Worm (Caenorhabditis elegans) whole organism, L1 larva: Measurements from ENCODE around the gene F09C12.2.

Experiments
- C16A3.4 ChIP-seq: fragments of 150-350 bp; optimal IDR thresholded peaks from 2 replicates; lab custom pipeline; 2014; ENCODE audit warnings: missing biosample characterization, missing genetic modification characterization
- F16B12.6 ChIP-seq: fragments of 150-350 bp; optimal IDR thresholded peaks from 2 replicates; lab custom pipeline; 2014; ENCODE audit warnings: missing biosample characterization, missing genetic modification characterization
- Y116A8C.19 ChIP-seq: sonication (generic microtip); optimal IDR thresholded peaks from 2 replicates; lab custom pipeline; 2016; ENCODE audit warnings: missing compliant biosample characterization, missing genetic modification characterization, borderline replicate concordance
- alr-1 ChIP-seq: fragments of 200-800 bp; sonication (Bioruptor generic); optimal IDR thresholded peaks from 2 replicates; lab custom pipeline; 2018; ENCODE audit warnings: borderline replicate concordance, mild to moderate bottlenecking, missing genetic modification characterization, missing compliant biosample characterization
- blmp-1 ChIP-seq: fragments of 150-350 bp; optimal IDR thresholded peaks from 2 replicates; lab custom pipeline; 2014; ENCODE audit warnings: missing biosample characterization, missing genetic modification characterization
- ceh-82 ChIP-seq, 3 experiments: fragments of 150-350 bp in 1 of 3; sonication (generic microtip) in 2 of 3; optimal IDR thresholded peaks; 2 replicates each; lab custom pipeline; 2014 to 2017; ENCODE audit warnings: missing biosample characterization in 3 of 3, missing genetic modification characterization in 3 of 3
- ceh-88 ChIP-seq: fragments of 200-800 bp; sonication (Bioruptor generic); IDR thresholded peaks from 2 replicates; pipeline ENCODE4 v1.3.6; 2022; ENCODE audit warnings: missing genetic modification characterization, missing compliant biosample characterization
- ceh-90 ChIP-seq: sonication (generic microtip); optimal IDR thresholded peaks from 2 replicates; lab custom pipeline; 2016; ENCODE audit warnings: missing genetic modification characterization, missing compliant biosample characterization
- dpl-1 ChIP-seq, 3 experiments: fragments of 150-350 bp in 2 of 3; sonication (generic microtip) in 1 of 3; optimal IDR thresholded peaks; 2 replicates each; lab custom pipeline; 2014 to 2017; ENCODE audit warnings: missing biosample characterization in 3 of 3, missing genetic modification characterization in 3 of 3, missing genetic modification reagents in 3 of 3
- dsc-1 ChIP-seq: sonication (generic microtip); optimal IDR thresholded peaks from 2 replicates; lab custom pipeline; 2016; ENCODE audit warnings: mild to moderate bottlenecking, missing genetic modification characterization, missing compliant biosample characterization
- egl-13 ChIP-seq: sonication (generic microtip); optimal IDR thresholded peaks from 2 replicates; lab custom pipeline; 2016; ENCODE audit warnings: missing genotype, missing genetic modification reagents, missing genetic modification characterization, missing compliant biosample characterization
- elt-2 ChIP-seq: sonication (generic microtip); optimal IDR thresholded peaks from 2 replicates; lab custom pipeline; 2016; ENCODE audit warnings: missing genetic modification characterization, mild to moderate bottlenecking, inconsistent platforms, missing compliant biosample characterization, missing genetic modification reagents
- fkh-4 ChIP-seq: sonication (generic microtip); optimal IDR thresholded peaks from 2 replicates; lab custom pipeline; 2016; ENCODE audit warnings: missing compliant biosample characterization, missing genetic modification characterization, borderline replicate concordance
- fkh-8 ChIP-seq: sonication (generic microtip); optimal IDR thresholded peaks from 2 replicates; lab custom pipeline; 2016; ENCODE audit warnings: mild to moderate bottlenecking, missing genetic modification characterization, missing compliant biosample characterization
- fos-1 ChIP-seq: fragments of 150-350 bp; optimal IDR thresholded peaks from 2 replicates; lab custom pipeline; 2014; ENCODE audit warnings: missing biosample characterization, missing genetic modification characterization
- grh-1 ChIP-seq: fragments of 200-800 bp; sonication (Bioruptor generic); IDR thresholded peaks from 2 replicates; pipeline ENCODE4 v1.3.6; 2022; ENCODE audit warnings: missing genetic modification reagents, missing genetic modification characterization, missing compliant biosample characterization
- hpl-2 ChIP-seq: fragments of 150-350 bp; optimal IDR thresholded peaks from 2 replicates; lab custom pipeline; 2014; ENCODE audit warnings: missing biosample characterization, missing genetic modification reagents, missing genetic modification characterization
- isw-1 ChIP-seq: fragments of 200-800 bp; sonication (Bioruptor generic); IDR thresholded peaks from 2 replicates; pipeline ENCODE4 v1.3.6; 2022; ENCODE audit warnings: missing genetic modification characterization, missing compliant biosample characterization
- jun-1 ChIP-seq: fragments of 150-350 bp; optimal IDR thresholded peaks from 2 replicates; lab custom pipeline; 2014; ENCODE audit warnings: missing biosample characterization, missing genetic modification reagents, missing genetic modification characterization
- lin-15B ChIP-seq: fragments of 150-350 bp; sonication (generic microtip); optimal IDR thresholded peaks from 3 replicates; lab custom pipeline; 2014; ENCODE audit warnings: missing biosample characterization, missing genetic modification characterization
- lin-35 ChIP-seq, 2 experiments: fragments of 150-350 bp; optimal IDR thresholded peaks; 2 replicates each; lab custom pipeline; 2014; ENCODE audit warnings: missing biosample characterization in 2 of 2, missing genetic modification characterization in 2 of 2, missing genetic modification reagents in 2 of 2
- mdl-1 ChIP-seq, 2 experiments: fragments of 150-350 bp; optimal IDR thresholded peaks; 2 replicates each; lab custom pipeline; 2014 to 2017; ENCODE audit warnings: missing biosample characterization in 2 of 2, missing genetic modification characterization in 2 of 2, inconsistent platforms in 1 of 2
- mep-1 ChIP-seq: fragments of 150-350 bp; optimal IDR thresholded peaks from 2 replicates; lab custom pipeline; 2014; ENCODE audit warnings: missing biosample characterization, missing genetic modification characterization
- nhr-19 ChIP-seq: fragments of 200-800 bp; sonication (Bioruptor generic); conservative IDR thresholded peaks from 2 replicates; pipeline ENCODE4 v1.3.6; 2022; ENCODE audit warnings: missing genetic modification characterization, missing compliant biosample characterization
- nhr-20 ChIP-seq: sonication (generic microtip); optimal IDR thresholded peaks from 2 replicates; lab custom pipeline; 2016; ENCODE audit warnings: mild to moderate bottlenecking, missing genetic modification characterization, missing compliant biosample characterization
- nhr-47 ChIP-seq: sonication (generic microtip); optimal IDR thresholded peaks from 2 replicates; lab custom pipeline; 2016; ENCODE audit warnings: mild to moderate bottlenecking, missing genetic modification characterization, moderate library complexity, missing compliant biosample characterization
- nhr-71 ChIP-seq: sonication (generic microtip); optimal IDR thresholded peaks from 2 replicates; lab custom pipeline; 2016; ENCODE audit warnings: mild to moderate bottlenecking, missing genetic modification characterization, moderate library complexity, missing compliant biosample characterization
- nhr-84 ChIP-seq: sonication (generic microtip); optimal IDR thresholded peaks from 2 replicates; lab custom pipeline; 2017; ENCODE audit warnings: missing biosample characterization, missing genetic modification characterization
- nhr-85 ChIP-seq: sonication (generic microtip); peaks from one replicate; lab custom pipeline; 2016; ENCODE audit warnings: missing genetic modification characterization, inconsistent platforms, missing compliant biosample characterization
- nhr-90 ChIP-seq: sonication (generic microtip); optimal IDR thresholded peaks from 2 replicates; lab custom pipeline; 2016; ENCODE audit warnings: mild to moderate bottlenecking, missing genetic modification characterization, missing compliant biosample characterization; ENCODE audit not compliant: poor library complexity
- pax-3 ChIP-seq: fragments of 200-800 bp; sonication (Bioruptor generic); optimal IDR thresholded peaks from 2 replicates; lab custom pipeline; 2018; ENCODE audit warnings: mild to moderate bottlenecking, missing genetic modification characterization, moderate library complexity, missing compliant biosample characterization
- snu-23 ChIP-seq: sonication (generic microtip); optimal IDR thresholded peaks from 2 replicates; lab custom pipeline; 2016; ENCODE audit warnings: missing genetic modification characterization, missing compliant biosample characterization
- sox-4 ChIP-seq: sonication (generic microtip); optimal IDR thresholded peaks from 2 replicates; lab custom pipeline; 2016; ENCODE audit warnings: missing genetic modification characterization, missing compliant biosample characterization
- sup-37 ChIP-seq: fragments of 200-800 bp; sonication (Bioruptor generic); optimal IDR thresholded peaks from 2 replicates; lab custom pipeline; 2018; ENCODE audit warnings: mild to moderate bottlenecking, missing genetic modification characterization, missing compliant biosample characterization
- tbx-2 ChIP-seq: sonication (generic microtip); optimal IDR thresholded peaks from 2 replicates; lab custom pipeline; 2016; ENCODE audit warnings: missing genetic modification characterization, missing compliant biosample characterization
- tlp-1 ChIP-seq: fragments of 150-350 bp; optimal IDR thresholded peaks from 2 replicates; lab custom pipeline; 2014; ENCODE audit warnings: missing biosample characterization, missing genetic modification characterization
- unc-30 ChIP-seq: sonication (generic microtip); optimal IDR thresholded peaks from 2 replicates; lab custom pipeline; 2017; ENCODE audit warnings: missing biosample characterization, missing genetic modification characterization
- unc-62 ChIP-seq: fragments of 150-350 bp; optimal IDR thresholded peaks from 2 replicates; lab custom pipeline; 2014; ENCODE audit warnings: missing biosample characterization, missing genetic modification reagents, missing genetic modification characterization
- unc-86 ChIP-seq: sonication (generic microtip); optimal IDR thresholded peaks from 2 replicates; lab custom pipeline; 2016; ENCODE audit warnings: missing genetic modification characterization, missing compliant biosample characterization
- unc-98 ChIP-seq: fragments of 200-800 bp; sonication (Bioruptor generic); IDR thresholded peaks from 2 replicates; pipeline ENCODE4 v1.3.6; 2022; ENCODE audit warnings: missing genetic modification characterization, missing compliant biosample characterization
- vab-15 ChIP-seq: sonication (generic microtip); optimal IDR thresholded peaks from 2 replicates; lab custom pipeline; 2017; ENCODE audit warnings: missing genotype, mild to moderate bottlenecking, missing genetic modification characterization, missing compliant biosample characterization
- zag-1 ChIP-seq: fragments of 150-350 bp; optimal IDR thresholded peaks from 2 replicates; lab custom pipeline; 2014; ENCODE audit warnings: missing biosample characterization, missing genetic modification characterization

F09C12.2 gene

DNA sequence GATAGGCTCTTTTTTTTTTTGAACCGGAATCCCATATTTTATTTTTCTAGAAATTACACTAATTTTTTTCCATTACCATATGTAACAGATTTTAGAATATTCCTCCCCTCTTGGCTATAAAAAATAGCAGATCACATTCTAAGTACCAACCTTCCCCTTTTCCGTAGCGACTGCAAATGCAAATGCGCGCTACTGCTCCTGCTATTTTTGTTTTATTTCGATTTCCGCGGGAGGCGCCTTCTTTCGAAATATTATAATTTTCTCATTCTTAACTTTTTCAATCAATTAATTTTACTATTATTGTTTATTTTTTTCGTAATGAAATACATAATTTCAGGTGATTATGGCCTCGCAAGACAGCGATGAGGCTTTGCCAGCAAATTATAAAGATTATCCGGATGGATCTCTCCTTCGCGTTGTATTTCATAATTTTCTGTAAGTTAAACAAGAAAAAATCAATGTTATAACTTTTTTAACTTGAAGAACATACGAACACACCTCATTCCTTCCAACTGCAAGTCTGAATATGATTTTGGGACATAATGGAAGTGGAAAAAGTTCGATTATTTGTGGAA is 47.9 kb upstream of the F09C12.2 start, which contains the start of gene smc-5 (continued):
- TF ChIP-seq vab-15 (tag; lab: Kevin White, UChicago) (peak; percentile 60), ceh-88 (peak; percentile 46; the same call in 1 of the 2 replicates), isw-1 (GFP tag; lab: Robert Waterston, UW) (peak; percentile 71), tlp-1 (tag; lab: Kevin White, UChicago) (no peak), nhr-20 (tag; lab: Kevin White, UChicago) (peak; percentile 66), dpl-1 (GFP tag; optimal IDR thresholded peaks at IDR 0.05; lab: Kevin White, UChicago) (peak; percentile 82 to 91 (median 84)), unc-30 (tag; lab: Kevin White, UChicago) (no peak), snu-23 (GFP tag; lab: Kevin White, UChicago) (peak; percentile 78), mep-1 (tag; lab: Kevin White, UChicago) (peak; percentile 69), sup-37 (no peak), nhr-71 (tag; lab: Kevin White, UChicago) (peak; percentile 75), Y116A8C.19 (tag; lab: Kevin White, UChicago) (no peak), tbx-2 (tag; lab: Kevin White, UChicago) (peak; percentile 57), grh-1 (GFP tag; lab: Robert Waterston, UW) (no peak), pax-3 (tag; lab: Kevin White, UChicago) (peak; percentile 53), mdl-1 (tag; optimal IDR thresholded peaks at IDR 0.05; lab: Kevin White, UChicago) (peak in 1 of 2 experiments; percentile 42), fos-1 (peak; percentile 54), blmp-1 (tag; lab: Kevin White, UChicago) (peak; percentile 71), jun-1 (tag; lab: Kevin White, UChicago) (peak; percentile 32), nhr-85 (tag; lab: Kevin White, UChicago) (peak; percentile 69), unc-86 (tag; lab: Kevin White, UChicago) (peak; percentile 49), nhr-19 (peak; percentile 56), fkh-8 (tag; lab: Kevin White, UChicago) (peak; percentile 75), hpl-2 (GFP tag; lab: Kevin White, UChicago) (peak; percentile 8), nhr-90 (tag; lab: Kevin White, UChicago) (peak; percentile 60), unc-98 (GFP tag; lab: Robert Waterston, UW) (peak; percentile 25; the same call in 1 of the 2 replicates), F16B12.6 (tag; lab: Kevin White, UChicago) (peak; percentile 65), lin-15B (tag; lab: Kevin White, UChicago) (peak; percentile 87)
- TF ChIP-seq, all 84 proteins: peak for 46

ce11 chrII:5066967-5067366 is 42.8 kb upstream of the F09C12.2 start:
- TF ChIP-seq sox-4 (tag; lab: Kevin White, UChicago) (peak; percentile 2), nhr-47 (tag; lab: Kevin White, UChicago) (peak; percentile 26), isw-1 (GFP tag; lab: Robert Waterston, UW) (no peak), alr-1 (tag; lab: Kevin White, UChicago) (no peak), pax-3 (tag; lab: Kevin White, UChicago) (peak; percentile 33), nhr-71 (tag; lab: Kevin White, UChicago) (peak; percentile 8), dsc-1 (peak; percentile 92)
- TF ChIP-seq, all 84 proteins: peak for 5

DNA sequence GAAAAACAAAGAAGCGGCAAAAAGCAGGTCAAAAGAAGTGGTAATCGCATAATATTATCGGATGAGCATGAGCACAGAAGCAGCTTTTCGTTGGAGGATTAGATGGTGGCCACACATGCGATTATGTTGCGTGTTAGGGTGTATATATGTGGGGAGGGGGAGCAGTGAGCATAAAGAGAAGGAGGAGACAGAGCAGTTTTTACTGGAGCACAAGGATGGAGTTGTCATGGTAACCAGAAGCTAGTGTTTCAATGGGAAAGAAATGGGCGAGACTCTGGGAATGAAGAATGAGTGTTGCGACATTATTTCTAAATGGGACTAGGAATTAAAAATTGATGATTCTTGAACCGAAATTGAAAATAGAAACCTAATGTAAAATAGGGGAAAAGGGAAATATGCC is 41.9 kb upstream of the F09C12.2 start, which contains the start of gene C27A2.8:
Gene C27A2.8 (minus strand): TSS at position 117 of the 400 bp plus-strand sequence.
- TF ChIP-seq C16A3.4 (no peak), fkh-8 (tag; lab: Kevin White, UChicago) (peak; percentile 76), dsc-1 (peak; percentile 64), ceh-90 (tag; lab: Kevin White, UChicago) (no peak), egl-13 (peak; percentile 42), nhr-19 (no peak), elt-2 (no peak), snu-23 (GFP tag; lab: Kevin White, UChicago) (no peak), nhr-84 (tag; lab: Kevin White, UChicago) (no peak), grh-1 (GFP tag; lab: Robert Waterston, UW) (no peak), ceh-82 (tag; optimal IDR thresholded peaks at IDR 0.05; lab: Kevin White, UChicago) (no peak), unc-62 (GFP tag; lab: Kevin White, UChicago) (no peak), nhr-20 (tag; lab: Kevin White, UChicago) (no peak), tlp-1 (tag; lab: Kevin White, UChicago) (no peak), fkh-4 (tag; lab: Kevin White, UChicago) (no peak), lin-35 (GFP tag; optimal IDR thresholded peaks at IDR 0.05; lab: Kevin White, UChicago) (no peak), zag-1 (tag; lab: Kevin White, UChicago) (no peak)
- TF ChIP-seq, all 84 proteins: peak for 3
